Fruit fly (Drosophila melanogaster) ovary, adult (tissue): ENCODE measurements around the gene CG14443.

Experiments used
- CG17801 ChIP-seq: fragments of 200-800 bp; optimal IDR thresholded peaks from 2 replicates; lab custom pipeline; 2019; ENCODE audit warnings: missing biosample characterization, mild to moderate bottlenecking, missing genetic modification characterization, moderate library complexity; ENCODE audit not compliant: partially characterized antibody

Gene CG14443

dm6 chrX:6633659-6634058 is at the start of gene CG14443:
CG14443 (plus strand) TSS chrX:6633959.
- TF ChIP-seq CG17801 (GFP tag; lab: Kevin White, UChicago), result no peak

dm6 chrX:6588990-6589389 is 44.8 kb upstream of the CG14443 start, which contains the start of gene CG17717:
CG17717 (plus strand) TSS chrX:6589290.
- no peak for TF ChIP-seq CG17801 (GFP tag; lab: Kevin White, UChicago)

- peak; percentile 35 for TF ChIP-seq CG17801 (GFP tag; lab: Kevin White, UChicago)
These were observed 43.0 kb upstream of the CG14443 start, which contains the start of gene Pat1 for dm6 chrX:6590681-6591289. Pat1 (plus strand) TSS chrX:6590776.

- TF ChIP-seq CG17801 (GFP tag; lab: Kevin White, UChicago), result no peak
These were observed 41.7 kb upstream of the CG14443 start for dm6 chrX:6592093-6592492.

- no peak for TF ChIP-seq CG17801 (GFP tag; lab: Kevin White, UChicago)
These were observed 41.0 kb upstream of the CG14443 start for dm6 chrX:6592745-6593144.

- no peak for TF ChIP-seq CG17801 (GFP tag; lab: Kevin White, UChicago)
These were observed 37.0 kb upstream of the CG14443 start, which contains the start of gene APC7 for dm6 chrX:6596788-6597187. APC7 (plus strand) TSS chrX:6597088.

- peak; percentile 62 for TF ChIP-seq CG17801 (GFP tag; lab: Kevin White, UChicago)
These were observed 34.5 kb upstream of the CG14443 start for dm6 chrX:6599233-6599632.

- TF ChIP-seq CG17801 (GFP tag; lab: Kevin White, UChicago), result no peak
These were observed 33.9 kb upstream of the CG14443 start, which contains the start of gene pigs for dm6 chrX:6599880-6600279. pigs (plus strand) TSS chrX:6600062.

- TF ChIP-seq CG17801 (GFP tag; lab: Kevin White, UChicago), result no peak
These were observed 32.6 kb upstream of the CG14443 start for dm6 chrX:6601144-6601543.

- peak; percentile 76 for TF ChIP-seq CG17801 (GFP tag; lab: Kevin White, UChicago)
These were observed 32.0 kb upstream of the CG14443 start for dm6 chrX:6601641-6602276.

- TF ChIP-seq CG17801 (GFP tag; lab: Kevin White, UChicago), result no peak
These were observed 29.1 kb upstream of the CG14443 start for dm6 chrX:6604706-6605105.

dm6 chrX:6611831-6612230 is 21.9 kb upstream of the CG14443 start:
- no peak for TF ChIP-seq CG17801 (GFP tag; lab: Kevin White, UChicago)

dm6 chrX:6612509-6612908 is 21.2 kb upstream of the CG14443 start:
- TF ChIP-seq CG17801 (GFP tag; lab: Kevin White, UChicago), result no peak

- no peak for TF ChIP-seq CG17801 (GFP tag; lab: Kevin White, UChicago)
These were observed 20.2 kb upstream of the CG14443 start for dm6 chrX:6613581-6613980.

dm6 chrX:6614266-6614665 is 19.5 kb upstream of the CG14443 start:
- TF ChIP-seq CG17801 (GFP tag; lab: Kevin White, UChicago), result no peak

- TF ChIP-seq CG17801 (GFP tag; lab: Kevin White, UChicago), result no peak
These were observed 18.3 kb upstream of the CG14443 start for dm6 chrX:6615476-6615875.
